Fruit fly (Drosophila melanogaster) S2 (cell line): Measurements from ENCODE around the gene CG13606.

Source experiments
- CG8478 ChIP-seq: fragments of >200 bp; optimal IDR thresholded peaks from 2 replicates; lab custom pipeline; 2018
- CTCF ChIP-seq, 2 experiments: fragments of >200 bp; optimal IDR thresholded peaks; 2 replicates each; lab custom pipeline; 2018

DNA sequence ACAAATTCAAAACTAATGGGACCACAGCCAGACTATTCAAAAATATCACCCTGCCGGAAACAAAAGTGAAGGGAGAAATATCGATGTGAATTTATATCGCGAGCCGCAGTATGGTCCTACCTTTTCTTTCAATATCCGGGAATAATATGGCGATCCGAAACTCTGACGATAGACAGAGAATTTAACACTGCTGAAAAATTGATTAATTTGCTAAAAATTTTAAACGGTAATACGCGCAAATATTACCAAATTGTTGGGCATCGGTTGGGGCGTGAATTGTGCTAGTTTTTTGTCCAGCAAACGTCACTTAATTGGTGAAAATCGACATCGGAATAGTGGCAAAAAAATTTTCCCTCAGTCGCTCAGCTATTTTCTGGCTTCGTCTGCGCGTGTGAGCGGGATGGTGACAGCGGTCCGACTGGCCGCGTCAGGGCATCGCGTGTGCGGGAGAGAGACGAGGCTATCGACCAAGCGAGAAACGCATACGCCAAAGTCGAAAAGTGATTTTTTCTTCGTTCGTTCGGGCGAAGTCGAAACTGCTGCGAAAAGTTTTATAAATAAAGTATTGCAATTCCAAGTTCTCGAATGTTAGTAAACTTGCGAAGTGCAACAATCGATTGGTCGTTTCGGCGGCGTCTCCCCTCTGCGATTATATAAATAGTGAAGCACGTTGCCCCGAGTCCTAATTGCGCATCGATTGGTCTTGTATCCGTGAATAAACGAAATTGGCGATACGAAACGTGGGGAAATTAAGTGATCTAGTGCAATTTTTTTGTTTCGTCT lies 58.2 kb downstream of the CG13606 start, which contains the start of gene mask:
- no peak for TF ChIP-seq CTCF (optimal IDR thresholded peaks at IDR 0.05; lab: Kevin White, UChicago)
- no peak for TF ChIP-seq CG8478 (lab: Kevin White, UChicago)
